Fruit fly (Drosophila melanogaster): ENCODE measurements around the gene CG15056.

CG15056 gene

dm6 chrX:18366851-18367649, 48.2 kb upstream of the CG15056 start (continued):
- no peak for TF ChIP-seq YL-1 (GFP tag; optimal IDR thresholded peaks at IDR 0.05)
- TF ChIP-seq CG2199 (GFP tag; IDR thresholded peaks at IDR 0.05): no peak
- TF ChIP-seq emc (GFP tag; optimal IDR thresholded peaks at IDR 0.05): no peak
- TF ChIP-seq CG3163 (GFP tag; optimal IDR thresholded peaks at IDR 0.05): no peak
- peak; percentile 5 for TF ChIP-seq CG13775 (GFP tag; optimal IDR thresholded peaks at IDR 0.05)
- TF ChIP-seq B-H1 (GFP tag; IDR thresholded peaks at IDR 0.05): peak; percentile 22; the same call in 1 of the 3 replicates
- peak in 1 of 2 experiments; percentile 63 for TF ChIP-seq Eip74EF (GFP tag; optimal IDR thresholded peaks at IDR 0.05)
- TF ChIP-seq gt (GFP tag; IDR thresholded peaks at IDR 0.05): no peak
- TF ChIP-seq CG10321 (GFP tag; IDR thresholded peaks at IDR 0.05): peak; percentile 56; the same call in 1 of the 2 replicates
- peak in 1 of 2 experiments; percentile 37 for TF ChIP-seq insv (GFP tag; optimal IDR thresholded peaks at IDR 0.05)
- TF ChIP-seq lmd (GFP tag; IDR thresholded peaks at IDR 0.05): peak; percentile 91
- TF ChIP-seq CG13296 (GFP tag; optimal IDR thresholded peaks at IDR 0.05): peak; percentile 86
- no peak for TF ChIP-seq Sry-β (GFP tag; optimal IDR thresholded peaks at IDR 0.05)
- TF ChIP-seq ttk (GFP tag; IDR thresholded peaks at IDR 0.05): peak; percentile 69
- TF ChIP-seq dati (GFP tag; IDR thresholded peaks at IDR 0.05): no peak
- peak; percentile 84 for TF ChIP-seq CG4328 (GFP tag; optimal IDR thresholded peaks at IDR 0.05)
- no peak for TF ChIP-seq lola (GFP tag; optimal IDR thresholded peaks at IDR 0.05)
- peak; percentile 71; the same call in 2 of the 3 replicates for TF ChIP-seq CG11560 (tag; IDR thresholded peaks at IDR 0.05)
- TF ChIP-seq CG10543 (GFP tag; optimal IDR thresholded peaks at IDR 0.05): peak; percentile 90
- TF ChIP-seq tx (GFP tag; optimal IDR thresholded peaks at IDR 0.05): peak; percentile 48
- peak; percentile 76 for TF ChIP-seq Dad (GFP tag; optimal IDR thresholded peaks at IDR 0.05)
- TF ChIP-seq CG2129 (GFP tag; IDR thresholded peaks at IDR 0.05; ENCODE audit: partially characterized antibody): no peak
- TF ChIP-seq row (GFP tag; IDR thresholded peaks at IDR 0.05): peak; percentile 95
- peak; percentile 41 for TF ChIP-seq ap (GFP tag; IDR thresholded peaks at IDR 0.05)
- no peak for TF ChIP-seq Mes4 (GFP tag; optimal IDR thresholded peaks at IDR 0.05)
- TF ChIP-seq Oli (tag; optimal IDR thresholded peaks at IDR 0.05): peak; percentile 69
- TF ChIP-seq CG6272 (GFP tag; IDR thresholded peaks at IDR 0.05): peak; percentile 39; the same call in 1 of the 2 replicates
- TF ChIP-seq CG31441 (GFP tag; IDR thresholded peaks at IDR 0.05): no peak
- TF ChIP-seq bbx (GFP tag; IDR thresholded peaks at IDR 0.05; ENCODE audit: partially characterized antibody): no peak
- TF ChIP-seq p53 (GFP tag; optimal IDR thresholded peaks at IDR 0.05): no peak
- peak; percentile 79 for TF ChIP-seq CG7786 (GFP tag; optimal IDR thresholded peaks at IDR 0.05)
- no peak for TF ChIP-seq Opbp (GFP tag; IDR thresholded peaks at IDR 0.05; ENCODE audit: partially characterized antibody)
- TF ChIP-seq Fer1 (GFP tag; optimal IDR thresholded peaks at IDR 0.05): peak; percentile 86
- peak; percentile 73 for TF ChIP-seq NK7.1 (GFP tag; optimal IDR thresholded peaks at IDR 0.05)
- peak; percentile 64 for TF ChIP-seq sisA (GFP tag; IDR thresholded peaks at IDR 0.05)
- TF ChIP-seq CG9215 (GFP tag; IDR thresholded peaks at IDR 0.05): peak; percentile 84
- TF ChIP-seq chn (GFP tag; optimal IDR thresholded peaks at IDR 0.05): peak; percentile 13
- TF ChIP-seq CG13123 (GFP tag; optimal IDR thresholded peaks at IDR 0.05): no peak
- peak; percentile 72 for TF ChIP-seq CHES-1-like (GFP tag; optimal IDR thresholded peaks at IDR 0.05)
- peak; percentile 50 for TF ChIP-seq Antp (GFP tag; optimal IDR thresholded peaks at IDR 0.05)
- TF ChIP-seq cato (GFP tag; optimal IDR thresholded peaks at IDR 0.05; ENCODE audit: borderline replicate concordance): no peak
- peak; percentile 78 for TF ChIP-seq Dbx (GFP tag; IDR thresholded peaks at IDR 0.05)
- peak; percentile 85 for TF ChIP-seq sd (tag; optimal IDR thresholded peaks at IDR 0.05)
- TF ChIP-seq CG17912 (GFP tag; optimal IDR thresholded peaks at IDR 0.05): peak; percentile 39
- peak; percentile 90 for TF ChIP-seq crol (GFP tag; IDR thresholded peaks at IDR 0.05)
- no peak for TF ChIP-seq CG17186 (GFP tag; optimal IDR thresholded peaks at IDR 0.05)
- TF ChIP-seq ab (GFP tag; optimal IDR thresholded peaks at IDR 0.05): no peak
- TF ChIP-seq CG15011 (GFP tag; optimal IDR thresholded peaks at IDR 0.05): peak; percentile 36
- TF ChIP-seq CG7357 (GFP tag; IDR thresholded peaks at IDR 0.05): peak; percentile 72
